Fruit fly (Drosophila melanogaster) whole organism, embryonic: ENCODE data around the gene tipE.

Source experiments
- Ada2b ChIP-seq: fragments of 200-800 bp; sonication (Bioruptor generic); IDR thresholded peaks from 2 replicates; pipeline ENCODE4 v1.3.6; 2022; ENCODE audit warnings: missing biosample characterization, missing genetic modification characterization
- Adf1 ChIP-seq: fragments of 200-800 bp; sonication (Bioruptor generic); IDR thresholded peaks from 2 replicates; pipeline ENCODE4 v1.3.6; 2022; ENCODE audit warnings: missing biosample characterization, missing genetic modification characterization
- Awh ChIP-seq: fragments of 200-800 bp; sonication (Bioruptor generic); IDR thresholded peaks from 2 replicates; pipeline ENCODE4, ENCODE4 v1.3.6; 2022; ENCODE audit warnings: missing biosample characterization, missing genetic modification characterization
- B-H1 ChIP-seq: fragments of 200-800 bp; sonication (Bioruptor generic); IDR thresholded peaks from 3 replicates; pipeline ENCODE4 v1.3.6; 2022; ENCODE audit warnings: missing biosample characterization, missing genetic modification characterization
- B-H2 ChIP-seq: fragments of 200-800 bp; sonication (Bioruptor generic); optimal IDR thresholded peaks from 2 replicates; lab custom pipeline; 2018; ENCODE audit warnings: missing biosample characterization, mild to moderate bottlenecking, missing genetic modification characterization
- Bgb ChIP-seq: fragments of 200-800 bp; sonication (Bioruptor generic); IDR thresholded peaks from 2 replicates; pipeline ENCODE4 v1.3.6; 2022; ENCODE audit warnings: missing biosample characterization, missing genetic modification characterization; ENCODE audit not compliant: partially characterized antibody
- CG10366 ChIP-seq: fragments of 200-800 bp; sonication (Bioruptor generic); IDR thresholded peaks from 2 replicates; pipeline ENCODE4 v1.3.6; 2022; ENCODE audit warnings: missing biosample characterization, missing genetic modification characterization
- CG10462 ChIP-seq: fragments of 200-800 bp; sonication (Bioruptor generic); optimal IDR thresholded peaks from 2 replicates; lab custom pipeline; 2016; ENCODE audit warnings: missing biosample characterization, missing genetic modification characterization
- CG11085 ChIP-seq: fragments of 200-800 bp; sonication (Bioruptor generic); IDR thresholded peaks from 2 replicates; pipeline ENCODE4 v1.3.6; 2022; ENCODE audit warnings: missing biosample characterization, missing genetic modification characterization
- CG11695 ChIP-seq: fragments of 200-800 bp; sonication (Bioruptor generic); IDR thresholded peaks from 3 replicates; pipeline ENCODE4 v1.3.6; 2022; ENCODE audit warnings: missing biosample characterization, missing genetic modification characterization
- CG13624 ChIP-seq: fragments of 200-800 bp; sonication (Bioruptor generic); optimal IDR thresholded peaks from 2 replicates; lab custom pipeline; 2016; ENCODE audit warnings: missing biosample characterization, missing genetic modification characterization
- CG1529 ChIP-seq: fragments of 200-800 bp; sonication (Bioruptor generic); optimal IDR thresholded peaks from 3 replicates; lab custom pipeline; 2018; ENCODE audit warnings: missing biosample characterization, missing genetic modification characterization
- CG15479 ChIP-seq: fragments of 200-800 bp; sonication (Bioruptor generic); optimal IDR thresholded peaks from 3 replicates; lab custom pipeline; 2019; ENCODE audit warnings: missing biosample characterization, mild to moderate bottlenecking, missing genetic modification characterization, moderate library complexity
- CG17359 ChIP-seq: fragments of 200-800 bp; sonication (Bioruptor generic); optimal IDR thresholded peaks from 3 replicates; lab custom pipeline; 2018; ENCODE audit warnings: missing biosample characterization, mild to moderate bottlenecking, missing genetic modification characterization, moderate library complexity
- CG17568 ChIP-seq: fragments of 200-800 bp; sonication (Bioruptor generic); optimal IDR thresholded peaks from 2 replicates; lab custom pipeline; 2018; ENCODE audit warnings: missing biosample characterization, mild to moderate bottlenecking, missing genetic modification characterization, moderate library complexity
- CG17829 ChIP-seq: fragments of 200-800 bp; optimal IDR thresholded peaks from 2 replicates; lab custom pipeline; 2019; ENCODE audit warnings: missing biosample characterization, mild to moderate bottlenecking, missing genetic modification characterization, moderate library complexity
- CG18476 ChIP-seq: fragments of 200-800 bp; sonication (Bioruptor generic); optimal IDR thresholded peaks from 2 replicates; lab custom pipeline; 2016; ENCODE audit warnings: missing biosample characterization, mild to moderate bottlenecking, missing genetic modification characterization
- CG32532 ChIP-seq: fragments of 200-800 bp; sonication (Bioruptor generic); IDR thresholded peaks from 2 replicates; pipeline ENCODE4 v1.3.6; 2022; ENCODE audit warnings: missing biosample characterization, missing genetic modification characterization
- CG3281 ChIP-seq: fragments of 200-800 bp; sonication (Bioruptor generic); optimal IDR thresholded peaks from 3 replicates; lab custom pipeline; 2017; ENCODE audit warnings: missing biosample characterization, mild to moderate bottlenecking, missing genetic modification characterization
- CG5245 ChIP-seq: fragments of 200-800 bp; sonication (Bioruptor generic); optimal IDR thresholded peaks from 3 replicates; lab custom pipeline; 2016; ENCODE audit warnings: missing biosample characterization, missing genetic modification characterization
- CG5953 ChIP-seq: fragments of 200-800 bp; sonication (Bioruptor generic); IDR thresholded peaks from 2 replicates; pipeline ENCODE4 v1.3.6; 2022; ENCODE audit warnings: missing biosample characterization, missing genetic modification characterization
- CG7839 ChIP-seq: fragments of 200-800 bp; sonication (Bioruptor generic); optimal IDR thresholded peaks from 3 replicates; lab custom pipeline; 2018; ENCODE audit warnings: missing biosample characterization, mild to moderate bottlenecking, missing genetic modification characterization, moderate library complexity
- CG8478 ChIP-seq: fragments of >200 bp; optimal IDR thresholded peaks from 2 replicates; lab custom pipeline; 2018
- CG9727 ChIP-seq: fragments of 200-800 bp; sonication (Bioruptor generic); optimal IDR thresholded peaks from 3 replicates; lab custom pipeline; 2017; ENCODE audit warnings: missing biosample characterization, mild to moderate bottlenecking, missing genetic modification characterization
- Dek ChIP-seq: fragments of 200-800 bp; sonication (Bioruptor generic); optimal IDR thresholded peaks from 3 replicates; lab custom pipeline; 2019; ENCODE audit warnings: missing biosample characterization, mild to moderate bottlenecking, missing genetic modification characterization, moderate library complexity
- E2f2 ChIP-seq: fragments of 200-800 bp; sonication (Bioruptor generic); IDR thresholded peaks from 2 replicates; pipeline ENCODE4 v1.3.6; 2022; ENCODE audit warnings: missing biosample characterization, missing genetic modification characterization
- HmgZ ChIP-seq: fragments of 200-800 bp; sonication (Bioruptor generic); optimal IDR thresholded peaks from 2 replicates; lab custom pipeline; 2018; ENCODE audit warnings: missing biosample characterization, mild to moderate bottlenecking, missing genetic modification characterization
- Max ChIP-seq: fragments of 200-800 bp; sonication (Bioruptor generic); optimal IDR thresholded peaks from 2 replicates; lab custom pipeline; 2016; ENCODE audit warnings: missing biosample characterization, mild to moderate bottlenecking, missing genetic modification characterization
- Neu2 ChIP-seq: fragments of 200-800 bp; sonication (Bioruptor generic); optimal IDR thresholded peaks from 3 replicates; lab custom pipeline; 2016; ENCODE audit warnings: missing biosample characterization, missing genetic modification characterization, borderline replicate concordance
- Stat92E ChIP-seq, 3 experiments: fragments of >200 bp in 2 of 3; fragments of 200-800 bp in 1 of 3; sonication (Bioruptor generic) in 1 of 3; optimal IDR thresholded peaks; 2 replicates each; lab custom pipeline; 2017 to 2019; ENCODE audit warnings: missing biosample characterization in 3 of 3, missing genetic modification characterization in 3 of 3, mild to moderate bottlenecking in 1 of 3, moderate library complexity in 1 of 3
- Xrp1 ChIP-seq: fragments of 200-800 bp; sonication (Bioruptor generic); IDR thresholded peaks from 2 replicates; pipeline ENCODE4 v1.3.6; 2022; ENCODE audit warnings: missing biosample characterization, missing genetic modification characterization
- amos ChIP-seq: fragments of 200-800 bp; sonication (Bioruptor generic); IDR thresholded peaks from 2 replicates; pipeline ENCODE4 v1.3.6; 2022; ENCODE audit warnings: missing biosample characterization, missing genetic modification characterization; ENCODE audit not compliant: partially characterized antibody
- cas ChIP-seq: fragments of 200-800 bp; sonication (Bioruptor generic); IDR thresholded peaks from 2 replicates; pipeline ENCODE4 v1.3.6; 2022; ENCODE audit warnings: missing biosample characterization, missing genetic modification characterization
- inv ChIP-seq: fragments of 200-800 bp; sonication (Bioruptor generic); IDR thresholded peaks from 2 replicates; pipeline ENCODE4 v1.3.6; 2022; ENCODE audit warnings: missing biosample characterization, missing genetic modification characterization; ENCODE audit not compliant: partially characterized antibody
- jing ChIP-seq: fragments of 200-800 bp; sonication (Bioruptor generic); optimal IDR thresholded peaks from 2 replicates; lab custom pipeline; 2018; ENCODE audit warnings: missing biosample characterization, mild to moderate bottlenecking, missing genetic modification characterization
- kah ChIP-seq: fragments of 200-800 bp; sonication (Bioruptor generic); optimal IDR thresholded peaks from 2 replicates; lab custom pipeline; 2018; ENCODE audit warnings: missing biosample characterization, mild to moderate bottlenecking, missing genetic modification characterization
- lola ChIP-seq, 3 experiments: fragments of >200 bp in 2 of 3; fragments of 200-800 bp in 1 of 3; sonication (Bioruptor generic) in 1 of 3; optimal IDR thresholded peaks; 2 replicates each; lab custom pipeline; 2017 to 2019; ENCODE audit warnings: missing biosample characterization in 3 of 3, missing genetic modification characterization in 3 of 3, mild to moderate bottlenecking in 1 of 3, moderate library complexity in 1 of 3
- lov ChIP-seq, 2 experiments: fragments of 200-800 bp in 1 of 2; fragments of >200 bp in 1 of 2; sonication (Bioruptor generic) in 1 of 2; IDR thresholded peaks in 1 of 2; optimal IDR thresholded peaks in 1 of 2; 2 replicates in 1 of 2; 3 replicates in 1 of 2; pipeline versions ENCODE4 v1.3.6 to Lab custom; 2017 to 2022; ENCODE audit warnings: missing biosample characterization in 1 of 2, missing genetic modification characterization in 1 of 2
- maf-S ChIP-seq: fragments of 200-800 bp; sonication (Bioruptor generic); optimal IDR thresholded peaks from 2 replicates; lab custom pipeline; 2016; ENCODE audit warnings: missing biosample characterization, missing genetic modification characterization
- mam ChIP-seq: fragments of 200-800 bp; sonication (Bioruptor generic); optimal IDR thresholded peaks from 3 replicates; lab custom pipeline; 2016; ENCODE audit warnings: missing biosample characterization, missing genetic modification characterization
- org-1 ChIP-seq: fragments of 200-800 bp; sonication (Bioruptor generic); optimal IDR thresholded peaks from 2 replicates; lab custom pipeline; 2017; ENCODE audit warnings: missing biosample characterization, missing genetic modification characterization
- otp ChIP-seq: fragments of 200-800 bp; sonication (Bioruptor generic); IDR thresholded peaks from 3 replicates; pipeline ENCODE4, ENCODE4 v1.3.6; 2022; ENCODE audit warnings: missing biosample characterization, missing genetic modification characterization
- pnt ChIP-seq: fragments of 200-800 bp; sonication (Bioruptor generic); optimal IDR thresholded peaks from 3 replicates; lab custom pipeline; 2016; ENCODE audit warnings: missing biosample characterization, missing genetic modification characterization
- pros ChIP-seq: fragments of 200-800 bp; sonication (Bioruptor generic); optimal IDR thresholded peaks from 3 replicates; lab custom pipeline; 2019; ENCODE audit warnings: missing biosample characterization, mild to moderate bottlenecking, missing genetic modification characterization, moderate library complexity
- schlank ChIP-seq: fragments of 200-800 bp; sonication (Bioruptor generic); optimal IDR thresholded peaks from 2 replicates; lab custom pipeline; 2018; ENCODE audit warnings: missing biosample characterization, mild to moderate bottlenecking, missing genetic modification characterization
- tio ChIP-seq: fragments of 200-800 bp; sonication (Bioruptor generic); optimal IDR thresholded peaks from 2 replicates; lab custom pipeline; 2017; ENCODE audit warnings: missing biosample characterization, missing genetic modification characterization, inconsistent platforms
- trh ChIP-seq: fragments of 200-800 bp; sonication (Bioruptor generic); optimal IDR thresholded peaks from 2 replicates; lab custom pipeline; 2016; ENCODE audit warnings: missing biosample characterization, missing genetic modification characterization
- usp ChIP-seq: fragments of >200 bp; optimal IDR thresholded peaks from 2 replicates; lab custom pipeline; 2017; ENCODE audit warnings: missing biosample characterization, missing genetic modification characterization
- wor ChIP-seq: fragments of 200-800 bp; sonication (Bioruptor generic); IDR thresholded peaks from 2 replicates; pipeline ENCODE4 v1.3.6; 2022; ENCODE audit warnings: missing biosample characterization, missing genetic modification characterization
- zen2 ChIP-seq: fragments of 200-800 bp; sonication (Bioruptor generic); IDR thresholded peaks from 3 replicates; pipeline ENCODE4 v1.3.6; 2022; ENCODE audit warnings: missing biosample characterization, missing genetic modification characterization; ENCODE audit not compliant: partially characterized antibody

tipE gene

dm6 chr3L:4242428-4242827 lies 54.1 kb downstream of the tipE start, which contains the start of gene pav (continued):
- no peak for TF ChIP-seq maf-S (GFP tag; lab: Kevin White, UChicago)
- TF ChIP-seq CG11695 (GFP tag; lab: Robert Waterston, UW), result peak; percentile 80
- no peak for TF ChIP-seq schlank (tag; lab: Kevin White, UChicago)
- no peak for TF ChIP-seq amos (GFP tag; lab: Robert Waterston, UW)
- no peak for TF ChIP-seq CG7839
- no peak for TF ChIP-seq CG5245 (GFP tag; lab: Kevin White, UChicago)
- TF ChIP-seq inv, result no peak
- TF ChIP-seq CG15479 (GFP tag; lab: Kevin White, UChicago), result no peak
- TF ChIP-seq CG32532 (GFP tag; lab: Robert Waterston, UW), result peak; percentile 82
- TF ChIP-seq otp (GFP tag; lab: Robert Waterston, UW), result no peak; the same call in 2 of the 3 replicates
- TF ChIP-seq lov (optimal IDR thresholded peaks at IDR 0.05; lab: Kevin White, UChicago), result no peak
- no peak for TF ChIP-seq lov (GFP tag; IDR thresholded peaks at IDR 0.05; lab: Robert Waterston, UW)
- no peak for TF ChIP-seq zen2
- no peak for TF ChIP-seq tio (GFP tag; lab: Kevin White, UChicago)
- TF ChIP-seq Adf1 (GFP tag; lab: Robert Waterston, UW), result 0 out of 2 replicates have a peak, but pooled peaks have one; percentile 19
- TF ChIP-seq CG10366 (GFP tag; lab: Robert Waterston, UW), result peak; percentile 30
- no peak for TF ChIP-seq kah (GFP tag; lab: Kevin White, UChicago)
- TF ChIP-seq CG3281, result no peak
- TF ChIP-seq CG13624 (GFP tag; lab: Kevin White, UChicago), result no peak
- TF ChIP-seq lola (GFP tag; optimal IDR thresholded peaks at IDR 0.05; lab: Kevin White, UChicago), result peak in 1 of 3 experiments; percentile 30
- no peak for TF ChIP-seq wor
- no peak for TF ChIP-seq pnt (GFP tag; lab: Kevin White, UChicago)
- TF ChIP-seq CG1529, result no peak
- TF ChIP-seq Max (GFP tag; lab: Kevin White, UChicago), result peak; percentile 27
- no peak for TF ChIP-seq Neu2 (GFP tag; lab: Kevin White, UChicago)
- TF ChIP-seq B-H1 (GFP tag; lab: Robert Waterston, UW), result peak; percentile 32; the same call in 1 of the 3 replicates
- TF ChIP-seq Dek (tag; lab: Kevin White, UChicago), result peak; percentile 35
- TF ChIP-seq org-1 (GFP tag; lab: Kevin White, UChicago), result no peak
- TF ChIP-seq jing, result no peak
- 0 out of 2 replicates have a peak, but pooled peaks have one; percentile 11 for TF ChIP-seq CG11085
- TF ChIP-seq trh (GFP tag; lab: Kevin White, UChicago), result no peak
- peak; percentile 93 for TF ChIP-seq E2f2 (GFP tag; lab: Robert Waterston, UW)
- TF ChIP-seq CG10462 (GFP tag; lab: Kevin White, UChicago), result no peak
- TF ChIP-seq Ada2b (GFP tag; lab: Robert Waterston, UW), result peak; percentile 56
- no peak for TF ChIP-seq CG17568 (GFP tag; lab: Kevin White, UChicago)
- no peak for TF ChIP-seq mam
- TF ChIP-seq Awh (GFP tag; lab: Robert Waterston, UW), result no peak; the same call in 1 of the 2 replicates
- TF ChIP-seq Stat92E (GFP tag; optimal IDR thresholded peaks at IDR 0.05; lab: Kevin White, UChicago), result peak in 1 of 3 experiments; percentile 42
- TF ChIP-seq CG17829 (tag; lab: Kevin White, UChicago), result peak; percentile 62
- no peak for TF ChIP-seq pros (GFP tag; lab: Kevin White, UChicago)
- TF ChIP-seq CG17359 (tag; lab: Kevin White, UChicago), result no peak
- no peak for TF ChIP-seq CG5953 (GFP tag; lab: Robert Waterston, UW)
- TF ChIP-seq HmgZ (tag; lab: Kevin White, UChicago), result peak; percentile 72
- peak; percentile 29; the same call in 1 of the 2 replicates for TF ChIP-seq cas
- TF ChIP-seq CG8478 (lab: Kevin White, UChicago), result no peak
- no peak for TF ChIP-seq usp
- TF ChIP-seq CG18476 (GFP tag; lab: Kevin White, UChicago), result peak; percentile 16
- TF ChIP-seq Xrp1 (GFP tag; lab: Robert Waterston, UW), result peak; percentile 59; the same call in 1 of the 2 replicates
- TF ChIP-seq Bgb, result no peak
- no peak for TF ChIP-seq B-H2 (GFP tag; lab: Kevin White, UChicago)
- peak; percentile 10 for TF ChIP-seq CG9727 (GFP tag; lab: Kevin White, UChicago)
